Worm (Caenorhabditis elegans) whole organism, L3 larva: ENCODE measurements around the gene cpt-3.

Experiments used
- R02D3.7 ChIP-seq: fragments of 150-350 bp; optimal IDR thresholded peaks from 2 replicates; lab custom pipeline; 2014; ENCODE audit warnings: missing biosample characterization, missing genetic modification characterization
- ceh-16 ChIP-seq: sonication (generic microtip); optimal IDR thresholded peaks from 2 replicates; lab custom pipeline; 2017; ENCODE audit warnings: missing biosample characterization, missing genetic modification characterization
- ceh-28 ChIP-seq: fragments of 150-350 bp; optimal IDR thresholded peaks from 2 replicates; lab custom pipeline; 2014; ENCODE audit warnings: missing biosample characterization, missing genetic modification reagents, missing genetic modification characterization
- elt-3 ChIP-seq, 3 experiments: fragments of 150-350 bp in 1 of 3; sonication (generic microtip) in 2 of 3; optimal IDR thresholded peaks; 2 replicates in 2 of 3; 4 replicates in 1 of 3; lab custom pipeline; 2014 to 2017; ENCODE audit warnings: missing biosample characterization in 3 of 3, missing genetic modification characterization in 3 of 3
- fos-1 ChIP-seq: fragments of 150-350 bp; optimal IDR thresholded peaks from 2 replicates; lab custom pipeline; 2014; ENCODE audit warnings: missing biosample characterization, missing genetic modification characterization
- nhr-23 ChIP-seq: fragments of 150-350 bp; optimal IDR thresholded peaks from 2 replicates; lab custom pipeline; 2014; ENCODE audit warnings: missing biosample characterization, missing genetic modification reagents, missing genetic modification characterization
- nhr-77 ChIP-seq: fragments of 150-350 bp; optimal IDR thresholded peaks from 2 replicates; lab custom pipeline; 2014; ENCODE audit warnings: missing biosample characterization, missing genetic modification characterization
- unc-39 ChIP-seq: sonication (generic microtip); optimal IDR thresholded peaks from 4 replicates; lab custom pipeline; 2017; ENCODE audit warnings: missing biosample characterization, missing genetic modification characterization
- ztf-11 ChIP-seq: fragments of 150-350 bp; optimal IDR thresholded peaks from 2 replicates; lab custom pipeline; 2014; ENCODE audit warnings: missing biosample characterization, missing genetic modification characterization

DNA sequence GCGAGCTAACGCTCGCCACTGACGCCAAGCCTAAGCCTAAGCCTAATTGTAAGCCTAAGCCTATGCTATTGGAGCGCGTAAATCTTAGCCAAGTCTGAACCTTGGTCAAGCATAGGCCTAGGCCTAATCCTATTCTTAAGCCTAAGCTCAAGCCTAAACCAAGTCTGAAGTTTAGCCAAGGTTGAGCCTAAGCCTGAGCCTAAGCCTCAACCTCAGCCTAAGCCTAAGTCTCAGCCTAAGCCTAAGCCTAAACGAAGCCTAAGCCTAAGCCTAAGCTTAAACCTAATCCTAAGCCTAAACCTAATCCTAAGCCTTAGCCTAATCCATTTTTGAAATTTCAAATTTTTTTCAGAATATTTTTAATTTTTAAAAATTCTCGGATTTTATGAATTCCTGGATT is 22.6 kb upstream of the cpt-3 start:
- TF ChIP-seq R02D3.7 (tag; lab: Kevin White, UChicago): no peak
- no peak for TF ChIP-seq fos-1 (tag; lab: Kevin White, UChicago)
- TF ChIP-seq elt-3 (tag; optimal IDR thresholded peaks at IDR 0.05; lab: Kevin White, UChicago): no peak
- TF ChIP-seq ztf-11: no peak
- no peak for TF ChIP-seq nhr-23 (tag; lab: Kevin White, UChicago)
- TF ChIP-seq nhr-77 (tag; lab: Kevin White, UChicago): no peak
- TF ChIP-seq ceh-16: no peak
- TF ChIP-seq unc-39: no peak
- TF ChIP-seq ceh-28: no peak
